Worm (Caenorhabditis elegans): ENCODE results near the gene cest-34.
A peak's percentile ranks its signal among the peaks of the same experiment; 100 is the strongest.

- TF ChIP-seq nhr-23 (tag; optimal IDR thresholded peaks at IDR 0.05) (no peak), nhr-76 (tag; optimal IDR thresholded peaks at IDR 0.05) (no peak), ZK546.5 (tag; optimal IDR thresholded peaks at IDR 0.05) (no peak), nhr-77 (tag; optimal IDR thresholded peaks at IDR 0.05) (no peak), aly-2 (tag; optimal IDR thresholded peaks at IDR 0.05) (no peak), nhr-11 (tag; optimal IDR thresholded peaks at IDR 0.05) (no peak), snpc-4 (tag; optimal IDR thresholded peaks at IDR 0.05) (peak; percentile 81), fos-1 (tag; optimal IDR thresholded peaks at IDR 0.05) (no peak), mdl-1 (tag; optimal IDR thresholded peaks at IDR 0.05) (no peak), zag-1 (tag; optimal IDR thresholded peaks at IDR 0.05) (no peak), nhr-28 (tag; optimal IDR thresholded peaks at IDR 0.05) (no peak), nhr-237 (tag; optimal IDR thresholded peaks at IDR 0.05) (no peak)
Observed at ce11 chrV:6658765-6659164, 17.8 kb upstream of the cest-34 start.
